Fruit fly (Drosophila melanogaster): Measurements from ENCODE around the gene CG14968.

CG14968 gene

dm6 chr3L:3300345-3300744 lies 2.6 kb downstream of the CG14968 start (continued):
- TF ChIP-seq bab2 (GFP tag; optimal IDR thresholded peaks at IDR 0.05) = peak; percentile 75
- TF ChIP-seq CG14667 (GFP tag; IDR thresholded peaks at IDR 0.05) = peak; percentile 56
- no peak for TF ChIP-seq stwl (tag; optimal IDR thresholded peaks at IDR 0.05)
- peak; percentile 46; the same call in 2 of the 3 replicates for TF ChIP-seq croc (GFP tag; conservative IDR thresholded peaks at IDR 0.05)
- TF ChIP-seq CG9817 (tag; optimal IDR thresholded peaks at IDR 0.05) = peak; percentile 24
- peak; percentile 46; the same call in 1 of the 3 replicates for TF ChIP-seq ase (GFP tag; IDR thresholded peaks at IDR 0.05)
- TF ChIP-seq tll (GFP tag; optimal IDR thresholded peaks at IDR 0.05) = no peak
- 0 out of 3 replicates have a peak, but pooled peaks have one; percentile 26 for TF ChIP-seq CG6175 (GFP tag; IDR thresholded peaks at IDR 0.05)
- peak; percentile 55 for TF ChIP-seq CG13424 (tag; optimal IDR thresholded peaks at IDR 0.05)
- TF ChIP-seq CG4820 (GFP tag; optimal IDR thresholded peaks at IDR 0.05) = peak; percentile 62
- no peak for TF ChIP-seq CG13296 (GFP tag; optimal IDR thresholded peaks at IDR 0.05)
- peak; percentile 55 for TF ChIP-seq CG14441 (GFP tag; IDR thresholded peaks at IDR 0.05)
- TF ChIP-seq HmgZ (tag; optimal IDR thresholded peaks at IDR 0.05) = peak; percentile 8
- TF ChIP-seq CG8359 (GFP tag; optimal IDR thresholded peaks at IDR 0.05; ENCODE audit: borderline replicate concordance) = peak; percentile 18
- peak; percentile 59 for TF ChIP-seq CG7839 (tag; optimal IDR thresholded peaks at IDR 0.05)
- TF ChIP-seq sens-2 (GFP tag; IDR thresholded peaks at IDR 0.05) = 0 out of 2 replicates have a peak, but pooled peaks have one; percentile 19
- TF ChIP-seq ro (GFP tag; IDR thresholded peaks at IDR 0.05) = peak; percentile 45; the same call in 1 of the 2 replicates
- TF ChIP-seq lola (GFP tag; optimal IDR thresholded peaks at IDR 0.05) = peak in 1 of 3 experiments; percentile 21
- TF ChIP-seq rib (GFP tag; IDR thresholded peaks at IDR 0.05) = no peak
- peak; percentile 20 to 58 for TF ChIP-seq dpn (GFP tag; optimal IDR thresholded peaks at IDR 0.05)
- peak; percentile 23 for TF ChIP-seq Vsx1 (GFP tag; optimal IDR thresholded peaks at IDR 0.05)
- TF ChIP-seq MESR4 (GFP tag; optimal IDR thresholded peaks at IDR 0.05) = no peak
- 0 out of 3 replicates have a peak, but pooled peaks have one; percentile 22 for TF ChIP-seq gce (GFP tag; IDR thresholded peaks at IDR 0.05)
- peak; percentile 19 for TF ChIP-seq trem (tag; optimal IDR thresholded peaks at IDR 0.05)
- TF ChIP-seq grau (tag; optimal IDR thresholded peaks at IDR 0.05) = peak; percentile 51
- peak; percentile 55 for TF ChIP-seq repo (GFP tag; optimal IDR thresholded peaks at IDR 0.05)
- TF ChIP-seq pzg (GFP tag; optimal IDR thresholded peaks at IDR 0.05) = no peak
- TF ChIP-seq Hmr (GFP tag; optimal IDR thresholded peaks at IDR 0.05) = peak; percentile 39
- peak; percentile 61 for TF ChIP-seq ap (GFP tag; IDR thresholded peaks at IDR 0.05)
- TF ChIP-seq Usf (GFP tag; optimal IDR thresholded peaks at IDR 0.05) = no peak
- TF ChIP-seq Nf-YB (GFP tag; optimal IDR thresholded peaks at IDR 0.05) = no peak
- TF ChIP-seq CG18011 (GFP tag; optimal IDR thresholded peaks at IDR 0.05) = no peak
- TF ChIP-seq CG17186 (GFP tag; optimal IDR thresholded peaks at IDR 0.05) = no peak
- TF ChIP-seq CG7357 (GFP tag; IDR thresholded peaks at IDR 0.05) = peak; percentile 30; the same call in 1 of the 3 replicates
- peak; percentile 94 for TF ChIP-seq sens (GFP tag)
- TF ChIP-seq CG5180 (GFP tag; optimal IDR thresholded peaks at IDR 0.05) = peak; percentile 44
- TF ChIP-seq emc (GFP tag; optimal IDR thresholded peaks at IDR 0.05) = no peak
- TF ChIP-seq CG17829 (tag; optimal IDR thresholded peaks at IDR 0.05) = peak; percentile 41
- TF ChIP-seq pros (GFP tag; optimal IDR thresholded peaks at IDR 0.05) = no peak
- peak; percentile 50 for TF ChIP-seq nerfin-1 (tag; optimal IDR thresholded peaks at IDR 0.05)
- TF ChIP-seq Optix (GFP tag; IDR thresholded peaks at IDR 0.05) = peak; percentile 45; the same call in 1 of the 3 replicates
- no peak for TF ChIP-seq CG15073 (GFP tag; optimal IDR thresholded peaks at IDR 0.05)
- no peak for TF ChIP-seq Lhr (GFP tag; optimal IDR thresholded peaks at IDR 0.05)
- TF ChIP-seq Opbp (GFP tag; IDR thresholded peaks at IDR 0.05; ENCODE audit: partially characterized antibody) = no peak
- TF ChIP-seq zen (tag; optimal IDR thresholded peaks at IDR 0.05) = peak; percentile 10
- no peak for TF ChIP-seq CG10543 (GFP tag; optimal IDR thresholded peaks at IDR 0.05)
- no peak for TF ChIP-seq Bteb2 (GFP tag; optimal IDR thresholded peaks at IDR 0.05)
- TF ChIP-seq CG4282 (GFP tag; optimal IDR thresholded peaks at IDR 0.05) = no peak
- peak; percentile 76 for TF ChIP-seq Awh (GFP tag; IDR thresholded peaks at IDR 0.05)
- peak; percentile 63 for TF ChIP-seq dysf (GFP tag; IDR thresholded peaks at IDR 0.05)

Measured in whole organism, embryonic.